Fruit fly (Drosophila melanogaster) whole organism, embryonic: ENCODE results near the gene plx.

Experiments used
- Atf3 ChIP-seq: fragments of 200-800 bp; sonication (Bioruptor generic); optimal IDR thresholded peaks from 3 replicates; lab custom pipeline; 2016; ENCODE audit warnings: missing biosample characterization, missing genetic modification characterization
- BtbVII ChIP-seq: fragments of 200-800 bp; sonication (Bioruptor generic); optimal IDR thresholded peaks from 3 replicates; lab custom pipeline; 2017; ENCODE audit warnings: missing biosample characterization, mild to moderate bottlenecking, missing genetic modification characterization
- CG10979 ChIP-seq: fragments of 200-800 bp; sonication (Bioruptor generic); optimal IDR thresholded peaks from 2 replicates; lab custom pipeline; 2018; ENCODE audit warnings: missing biosample characterization, mild to moderate bottlenecking, missing genetic modification characterization, moderate library complexity
- CG12236 ChIP-seq: fragments of 200-800 bp; sonication (Bioruptor generic); optimal IDR thresholded peaks from 2 replicates; lab custom pipeline; 2016; ENCODE audit warnings: missing biosample characterization, missing genetic modification characterization
- CG12299 ChIP-seq: fragments of 200-800 bp; sonication (Bioruptor generic); optimal IDR thresholded peaks from 2 replicates; lab custom pipeline; 2018; ENCODE audit warnings: missing biosample characterization, mild to moderate bottlenecking, missing genetic modification characterization
- CG13287 ChIP-seq: fragments of 200-800 bp; sonication (Bioruptor generic); IDR thresholded peaks from 2 replicates; pipeline ENCODE4 v1.3.6; 2022; ENCODE audit warnings: missing biosample characterization, missing genetic modification characterization; ENCODE audit not compliant: partially characterized antibody
- CG13424 ChIP-seq: fragments of 200-800 bp; sonication (Bioruptor generic); optimal IDR thresholded peaks from 2 replicates; lab custom pipeline; 2019; ENCODE audit warnings: missing biosample characterization, mild to moderate bottlenecking, missing genetic modification characterization, moderate library complexity
- CG15269 ChIP-seq: fragments of 200-800 bp; sonication (Bioruptor generic); optimal IDR thresholded peaks from 2 replicates; lab custom pipeline; 2018; ENCODE audit warnings: missing biosample characterization, mild to moderate bottlenecking, missing genetic modification characterization, moderate library complexity
- CG1647 ChIP-seq: fragments of 200-800 bp; sonication (Bioruptor generic); optimal IDR thresholded peaks from 3 replicates; lab custom pipeline; 2016; ENCODE audit warnings: missing biosample characterization, missing genetic modification characterization
- CG16815 ChIP-seq: fragments of 200-800 bp; sonication (Bioruptor generic); optimal IDR thresholded peaks from 3 replicates; lab custom pipeline; 2017; ENCODE audit warnings: missing biosample characterization, mild to moderate bottlenecking, missing genetic modification characterization
- CG17361 ChIP-seq: fragments of 200-800 bp; sonication (Bioruptor generic); IDR thresholded peaks from 3 replicates; pipeline ENCODE4 v1.3.6; 2022; ENCODE audit warnings: missing biosample characterization, missing genetic modification characterization
- CG17568 ChIP-seq: fragments of 200-800 bp; sonication (Bioruptor generic); optimal IDR thresholded peaks from 2 replicates; lab custom pipeline; 2018; ENCODE audit warnings: missing biosample characterization, mild to moderate bottlenecking, missing genetic modification characterization, moderate library complexity
- CG32532 ChIP-seq: fragments of 200-800 bp; sonication (Bioruptor generic); IDR thresholded peaks from 2 replicates; pipeline ENCODE4 v1.3.6; 2022; ENCODE audit warnings: missing biosample characterization, missing genetic modification characterization
- CG4854 ChIP-seq: fragments of 200-800 bp; sonication (Bioruptor generic); optimal IDR thresholded peaks from 2 replicates; lab custom pipeline; 2016; ENCODE audit warnings: missing biosample characterization, missing genetic modification characterization, inconsistent platforms
- CG6683 ChIP-seq: fragments of 200-800 bp; sonication (Bioruptor generic); optimal IDR thresholded peaks from 2 replicates; lab custom pipeline; 2017; ENCODE audit warnings: missing biosample characterization, mild to moderate bottlenecking, missing genetic modification characterization, missing genetic modification reagents
- CG7963 ChIP-seq: fragments of 200-800 bp; sonication (Bioruptor generic); IDR thresholded peaks from 3 replicates; pipeline ENCODE4 v1.3.6; 2022; ENCODE audit warnings: missing biosample characterization, missing genetic modification characterization; ENCODE audit not compliant: partially characterized antibody
- CkIIα-i1 ChIP-seq: fragments of 200-800 bp; sonication (Bioruptor generic); IDR thresholded peaks from 2 replicates; pipeline ENCODE4 v1.3.6; 2022; ENCODE audit warnings: missing biosample characterization, missing genetic modification characterization
- Drgx ChIP-seq: fragments of 200-800 bp; sonication (Bioruptor generic); IDR thresholded peaks from 2 replicates; pipeline ENCODE4 v1.3.6; 2022; ENCODE audit warnings: missing biosample characterization, missing genetic modification characterization
- ERR ChIP-seq: fragments of 200-800 bp; sonication (Bioruptor generic); optimal IDR thresholded peaks from 2 replicates; lab custom pipeline; 2016; ENCODE audit warnings: missing biosample characterization, missing genetic modification characterization
- Fer3 ChIP-seq: fragments of 200-800 bp; sonication (Bioruptor generic); optimal IDR thresholded peaks from 2 replicates; lab custom pipeline; 2018; ENCODE audit warnings: missing biosample characterization, mild to moderate bottlenecking, missing genetic modification characterization, moderate library complexity
- Gsc ChIP-seq: fragments of 200-800 bp; sonication (Bioruptor generic); IDR thresholded peaks from 2 replicates; pipeline ENCODE4 v1.3.6; 2022; ENCODE audit warnings: missing biosample characterization, missing genetic modification characterization
- Jarid2 ChIP-seq: fragments of 200-800 bp; sonication (Bioruptor generic); optimal IDR thresholded peaks from 3 replicates; lab custom pipeline; 2017; ENCODE audit warnings: mild to moderate bottlenecking, missing biosample characterization, missing genetic modification reagents, missing genetic modification characterization
- Lhr ChIP-seq: fragments of 200-800 bp; sonication (Bioruptor generic); optimal IDR thresholded peaks from 3 replicates; lab custom pipeline; 2017; ENCODE audit warnings: mild to moderate bottlenecking, missing biosample characterization, missing genetic modification reagents, missing genetic modification characterization
- Opbp ChIP-seq: fragments of 200-800 bp; sonication (Bioruptor generic); IDR thresholded peaks from 3 replicates; pipeline ENCODE4 v1.3.6; 2022; ENCODE audit warnings: missing biosample characterization, missing genetic modification characterization; ENCODE audit not compliant: partially characterized antibody
- Rfx ChIP-seq: fragments of 200-800 bp; sonication (Bioruptor generic); IDR thresholded peaks from 2 replicates; pipeline ENCODE4 v1.3.6; 2022; ENCODE audit warnings: missing biosample characterization, missing genetic modification characterization
- Scr ChIP-seq: fragments of 200-800 bp; sonication (Bioruptor generic); IDR thresholded peaks from 2 replicates; pipeline ENCODE4 v1.3.6; 2022; ENCODE audit warnings: missing biosample characterization, missing genetic modification characterization; ENCODE audit not compliant: partially characterized antibody
- Side ChIP-seq: fragments of 200-800 bp; sonication (Bioruptor generic); optimal IDR thresholded peaks from 2 replicates; lab custom pipeline; 2016; ENCODE audit warnings: missing biosample characterization, missing genetic modification characterization
- Xbp1 ChIP-seq: fragments of 200-800 bp; sonication (Bioruptor generic); optimal IDR thresholded peaks from 3 replicates; lab custom pipeline; 2016; ENCODE audit warnings: missing biosample characterization, mild to moderate bottlenecking, missing genetic modification characterization
- al ChIP-seq: fragments of 200-800 bp; sonication (Bioruptor generic); IDR thresholded peaks from 2 replicates; pipeline ENCODE4 v1.3.6; 2022; ENCODE audit warnings: missing biosample characterization, missing genetic modification characterization
- ems ChIP-seq: fragments of 200-800 bp; sonication (Bioruptor generic); optimal IDR thresholded peaks from 3 replicates; lab custom pipeline; 2016; ENCODE audit warnings: missing biosample characterization, missing genetic modification characterization
- fd64A ChIP-seq: fragments of 200-800 bp; sonication (Bioruptor generic); optimal IDR thresholded peaks from 3 replicates; lab custom pipeline; 2018; ENCODE audit warnings: missing biosample characterization, mild to moderate bottlenecking, missing genetic modification characterization
- gcm ChIP-seq: fragments of 200-800 bp; sonication (Bioruptor generic); optimal IDR thresholded peaks from 2 replicates; lab custom pipeline; 2019; ENCODE audit warnings: missing biosample characterization, mild to moderate bottlenecking, missing genetic modification characterization, moderate library complexity
- gem ChIP-seq: fragments of 200-800 bp; sonication (Bioruptor generic); optimal IDR thresholded peaks from 2 replicates; lab custom pipeline; 2019; ENCODE audit warnings: missing biosample characterization, mild to moderate bottlenecking, missing genetic modification characterization, moderate library complexity
- hbn ChIP-seq: fragments of 200-800 bp; sonication (Bioruptor generic); IDR thresholded peaks from 2 replicates; pipeline ENCODE4 v1.3.6; 2022; ENCODE audit warnings: missing biosample characterization, missing genetic modification characterization; ENCODE audit not compliant: partially characterized antibody
- hkb ChIP-seq, 2 experiments: fragments of 200-800 bp in 1 of 2; fragments of >200 bp in 1 of 2; sonication (Bioruptor generic) in 1 of 2; IDR thresholded peaks in 1 of 2; optimal IDR thresholded peaks in 1 of 2; 2 replicates each; pipeline versions ENCODE4 v1.3.6 to Lab custom; 2017 to 2022; ENCODE audit warnings: missing biosample characterization in 1 of 2, missing genetic modification characterization in 1 of 2
- inv ChIP-seq: fragments of 200-800 bp; sonication (Bioruptor generic); IDR thresholded peaks from 2 replicates; pipeline ENCODE4 v1.3.6; 2022; ENCODE audit warnings: missing biosample characterization, missing genetic modification characterization; ENCODE audit not compliant: partially characterized antibody
- klu ChIP-seq: fragments of 200-800 bp; sonication (Bioruptor generic); IDR thresholded peaks from 2 replicates; pipeline ENCODE4 v1.3.6; 2022; ENCODE audit warnings: missing biosample characterization, missing genetic modification characterization
- knrl ChIP-seq: fragments of 200-800 bp; sonication (Bioruptor generic); IDR thresholded peaks from 3 replicates; pipeline ENCODE4 v1.3.6; 2022; ENCODE audit warnings: missing biosample characterization, missing genetic modification characterization; ENCODE audit not compliant: partially characterized antibody
- lov ChIP-seq, 2 experiments: fragments of 200-800 bp in 1 of 2; fragments of >200 bp in 1 of 2; sonication (Bioruptor generic) in 1 of 2; IDR thresholded peaks in 1 of 2; optimal IDR thresholded peaks in 1 of 2; 2 replicates in 1 of 2; 3 replicates in 1 of 2; pipeline versions ENCODE4 v1.3.6 to Lab custom; 2017 to 2022; ENCODE audit warnings: missing biosample characterization in 1 of 2, missing genetic modification characterization in 1 of 2
- nerfin-2 ChIP-seq: fragments of 200-800 bp; sonication (Bioruptor generic); IDR thresholded peaks from 2 replicates; pipeline ENCODE4 v1.3.6; 2022; ENCODE audit warnings: missing biosample characterization, missing genetic modification characterization; ENCODE audit not compliant: partially characterized antibody
- pita ChIP-seq: fragments of 200-800 bp; sonication (Bioruptor generic); optimal IDR thresholded peaks from 2 replicates; lab custom pipeline; 2017; ENCODE audit warnings: missing biosample characterization, mild to moderate bottlenecking, missing genetic modification characterization
- pzg ChIP-seq: fragments of 200-800 bp; sonication (Bioruptor generic); optimal IDR thresholded peaks from 3 replicates; lab custom pipeline; 2018; ENCODE audit warnings: missing biosample characterization, mild to moderate bottlenecking, missing genetic modification characterization, moderate library complexity
- slou ChIP-seq: fragments of 200-800 bp; sonication (Bioruptor generic); optimal IDR thresholded peaks from 3 replicates; lab custom pipeline; 2016; ENCODE audit warnings: missing biosample characterization, missing genetic modification characterization
- sug ChIP-seq: fragments of 200-800 bp; optimal IDR thresholded peaks from 2 replicates; lab custom pipeline; 2019; ENCODE audit warnings: missing biosample characterization, mild to moderate bottlenecking, missing genetic modification characterization, moderate library complexity
- tup ChIP-seq: fragments of 200-800 bp; sonication (Bioruptor generic); optimal IDR thresholded peaks from 2 replicates; lab custom pipeline; 2016; ENCODE audit warnings: missing biosample characterization, mild to moderate bottlenecking, missing genetic modification characterization, moderate library complexity
- twi ChIP-seq: fragments of 200-800 bp; optimal IDR thresholded peaks from 2 replicates; lab custom pipeline; 2019; ENCODE audit warnings: missing biosample characterization, mild to moderate bottlenecking, missing genetic modification characterization, moderate library complexity
- wdn ChIP-seq: fragments of 200-800 bp; sonication (Bioruptor generic); IDR thresholded peaks from 2 replicates; pipeline ENCODE4 v1.3.6; 2022; ENCODE audit warnings: missing biosample characterization, missing genetic modification characterization
- zf30C ChIP-seq: fragments of 200-800 bp; sonication (Bioruptor generic); optimal IDR thresholded peaks from 3 replicates; lab custom pipeline; 2018; ENCODE audit warnings: missing biosample characterization, mild to moderate bottlenecking, missing genetic modification characterization

Gene plx

DNA sequence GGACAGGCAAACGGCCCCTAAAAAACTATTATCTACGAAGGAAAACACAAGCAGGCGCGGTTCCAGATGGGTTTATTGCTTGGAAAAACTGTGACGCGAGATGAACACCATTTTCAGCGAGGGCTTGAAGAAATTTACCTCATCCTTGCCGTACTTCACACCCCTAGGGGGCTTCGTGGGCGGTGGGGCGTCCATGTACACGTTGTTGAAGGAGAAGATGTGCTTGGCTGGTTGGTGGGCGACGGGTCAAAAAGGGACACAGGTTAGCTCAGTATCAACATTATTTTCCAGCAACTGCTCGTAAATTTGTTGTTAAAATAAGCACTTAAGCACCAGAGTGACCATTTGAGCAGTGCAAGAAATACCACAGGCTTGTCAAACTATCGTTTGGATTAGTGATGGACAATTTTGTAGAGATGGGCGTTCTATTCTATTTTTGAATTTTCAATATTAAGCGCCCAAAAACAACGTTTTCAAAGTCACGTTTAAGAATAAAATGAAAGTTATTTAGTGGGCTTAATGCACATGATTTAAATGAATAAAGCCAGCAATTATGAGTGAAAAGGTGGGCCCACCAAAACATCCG lies 73.1 kb downstream of the plx start, which contains the start of gene Sec8 (continued):
- peak; percentile 31 for TF ChIP-seq CG1647 (GFP tag; lab: Kevin White, UChicago)
- no peak for TF ChIP-seq slou (GFP tag; lab: Kevin White, UChicago)
- TF ChIP-seq CG32532 (GFP tag; lab: Robert Waterston, UW): peak; percentile 61
- no peak for TF ChIP-seq CG4854 (GFP tag; lab: Kevin White, UChicago)
- no peak for TF ChIP-seq CG6683 (GFP tag; lab: Kevin White, UChicago)
- peak; percentile 23; the same call in 1 of the 2 replicates for TF ChIP-seq al (GFP tag; lab: Robert Waterston, UW)
- no peak for TF ChIP-seq tup
- TF ChIP-seq Fer3: peak; percentile 22
- TF ChIP-seq fd64A (GFP tag; lab: Kevin White, UChicago): no peak
- peak; percentile 56 for TF ChIP-seq Xbp1 (GFP tag; lab: Kevin White, UChicago)
- TF ChIP-seq inv (GFP tag; lab: Robert Waterston, UW): peak; percentile 82
- TF ChIP-seq Drgx (GFP tag; lab: Robert Waterston, UW): no peak
- TF ChIP-seq CkIIα-i1 (GFP tag; lab: Robert Waterston, UW): no peak
- TF ChIP-seq klu (GFP tag; lab: Robert Waterston, UW): no peak
- peak; percentile 26 for TF ChIP-seq Atf3
- TF ChIP-seq CG10979: peak; percentile 19
- peak; percentile 90 for TF ChIP-seq Opbp
- TF ChIP-seq ERR (GFP tag; lab: Kevin White, UChicago): no peak
- TF ChIP-seq knrl (GFP tag; lab: Robert Waterston, UW): peak; percentile 84
- TF ChIP-seq CG13424 (tag; lab: Kevin White, UChicago): peak; percentile 21
- peak; percentile 83 for TF ChIP-seq hbn (GFP tag; lab: Robert Waterston, UW)
- TF ChIP-seq BtbVII (GFP tag; lab: Kevin White, UChicago): no peak
- TF ChIP-seq zf30C (GFP tag; lab: Kevin White, UChicago): no peak
- peak; percentile 77 for TF ChIP-seq Lhr
- no peak for TF ChIP-seq Jarid2 (GFP tag; lab: Kevin White, UChicago)
- peak; percentile 55; the same call in 2 of the 3 replicates for TF ChIP-seq CG7963
- no peak for TF ChIP-seq sug (tag; lab: Kevin White, UChicago)
- TF ChIP-seq pzg (GFP tag; lab: Kevin White, UChicago): peak; percentile 91
- TF ChIP-seq gem (tag; lab: Kevin White, UChicago): no peak
- no peak for TF ChIP-seq twi
- TF ChIP-seq CG15269: no peak
- no peak for TF ChIP-seq CG12299 (tag; lab: Kevin White, UChicago)
- peak; percentile 74 for TF ChIP-seq nerfin-2 (GFP tag; lab: Robert Waterston, UW)
- peak; percentile 91 for TF ChIP-seq CG13287
- TF ChIP-seq gcm (GFP tag; lab: Kevin White, UChicago): no peak
- no peak for TF ChIP-seq lov (optimal IDR thresholded peaks at IDR 0.05; lab: Kevin White, UChicago)
- TF ChIP-seq lov (GFP tag; IDR thresholded peaks at IDR 0.05; lab: Robert Waterston, UW): no peak
- peak; percentile 87 for TF ChIP-seq Scr (GFP tag; lab: Robert Waterston, UW)
- TF ChIP-seq hkb (optimal IDR thresholded peaks at IDR 0.05; lab: Kevin White, UChicago): no peak
- TF ChIP-seq hkb (GFP tag; IDR thresholded peaks at IDR 0.05; lab: Robert Waterston, UW): no peak
- no peak for TF ChIP-seq CG17361 (GFP tag; lab: Robert Waterston, UW)
- no peak for TF ChIP-seq Gsc (GFP tag; lab: Robert Waterston, UW)
- TF ChIP-seq CG17568 (GFP tag; lab: Kevin White, UChicago): no peak
- peak; percentile 33 for TF ChIP-seq ems (GFP tag; lab: Kevin White, UChicago)
- peak; percentile 63 for TF ChIP-seq Side (GFP tag; lab: Kevin White, UChicago)
- TF ChIP-seq Rfx: peak; percentile 66; the same call in 1 of the 2 replicates
- TF ChIP-seq CG12236 (GFP tag; lab: Kevin White, UChicago): no peak
- TF ChIP-seq CG16815 (GFP tag; lab: Kevin White, UChicago): no peak
- TF ChIP-seq pita (GFP tag; lab: Kevin White, UChicago): no peak
- no peak for TF ChIP-seq wdn
